Fruit fly (Drosophila melanogaster) whole organism, adult: Measurements from ENCODE around the gene CG12730.

Source experiments
- CG11617 ChIP-seq: fragments of 200-800 bp; sonication (Bioruptor generic); optimal IDR thresholded peaks from 2 replicates; lab custom pipeline; 2017; ENCODE audit warnings: mild to moderate bottlenecking, missing biosample characterization, missing genetic modification reagents, missing genetic modification characterization
- CG12768 ChIP-seq: fragments of 200-800 bp; sonication (Bioruptor generic); optimal IDR thresholded peaks from 2 replicates; lab custom pipeline; 2017; ENCODE audit warnings: missing biosample characterization, missing genetic modification characterization, mild to moderate bottlenecking, moderate library complexity, missing genetic modification reagents
- CG14711 ChIP-seq: fragments of 200-800 bp; sonication (Bioruptor generic); optimal IDR thresholded peaks from 2 replicates; lab custom pipeline; 2018; ENCODE audit warnings: missing biosample characterization, mild to moderate bottlenecking, missing genetic modification characterization, moderate library complexity
- CG1620 ChIP-seq: fragments of 200-800 bp; sonication (Bioruptor generic); optimal IDR thresholded peaks from 2 replicates; lab custom pipeline; 2016; ENCODE audit warnings: missing biosample characterization, missing genetic modification characterization
- CG33017 ChIP-seq: fragments of 200-800 bp; sonication (Bioruptor generic); optimal IDR thresholded peaks from 2 replicates; lab custom pipeline; 2018; ENCODE audit warnings: missing biosample characterization, mild to moderate bottlenecking, missing genetic modification characterization, moderate library complexity
- CG5204 ChIP-seq: fragments of 200-800 bp; sonication (Bioruptor generic); optimal IDR thresholded peaks from 2 replicates; lab custom pipeline; 2016; ENCODE audit warnings: missing biosample characterization, missing genetic modification characterization
- CG7045 ChIP-seq: fragments of 200-800 bp; sonication (Bioruptor generic); optimal IDR thresholded peaks from 2 replicates; lab custom pipeline; 2017; ENCODE audit warnings: missing biosample characterization, mild to moderate bottlenecking, missing genetic modification characterization
- CG7101 ChIP-seq: fragments of 200-800 bp; sonication (Bioruptor generic); optimal IDR thresholded peaks from 2 replicates; lab custom pipeline; 2018; ENCODE audit warnings: missing biosample characterization, mild to moderate bottlenecking, missing genetic modification characterization, moderate library complexity
- Clk ChIP-seq: fragments of 200-800 bp; sonication (Bioruptor generic); optimal IDR thresholded peaks from 2 replicates; lab custom pipeline; 2017; ENCODE audit warnings: missing biosample characterization, missing genetic modification characterization
- Crg-1 ChIP-seq: fragments of 200-800 bp; sonication (Bioruptor generic); optimal IDR thresholded peaks from 2 replicates; lab custom pipeline; 2016; ENCODE audit warnings: missing biosample characterization, missing genetic modification characterization
- Hr96 ChIP-seq: fragments of 200-800 bp; sonication (Bioruptor generic); optimal IDR thresholded peaks from 2 replicates; lab custom pipeline; 2016; ENCODE audit warnings: missing biosample characterization, missing genetic modification characterization
- Mnt ChIP-seq: fragments of 200-800 bp; sonication (Bioruptor generic); optimal IDR thresholded peaks from 2 replicates; lab custom pipeline; 2016; ENCODE audit warnings: missing biosample characterization, mild to moderate bottlenecking, missing genetic modification characterization
- bab1 ChIP-seq: fragments of 200-800 bp; sonication (Bioruptor generic); optimal IDR thresholded peaks from 3 replicates; lab custom pipeline; 2019; ENCODE audit warnings: missing biosample characterization, mild to moderate bottlenecking, missing genetic modification characterization, moderate library complexity
- cic ChIP-seq: fragments of 200-800 bp; sonication (Bioruptor generic); optimal IDR thresholded peaks from 2 replicates; lab custom pipeline; 2017; ENCODE audit warnings: missing biosample characterization, mild to moderate bottlenecking, missing genetic modification characterization, moderate library complexity
- cnc ChIP-seq, 2 experiments: fragments of >200 bp; optimal IDR thresholded peaks; 2 replicates each; lab custom pipeline; 2017
- kay ChIP-seq: fragments of 200-800 bp; sonication (Bioruptor generic); peaks from one replicate; lab custom pipeline; 2016; ENCODE audit warnings: missing biosample characterization, missing genetic modification characterization, borderline replicate concordance
- ovo ChIP-seq: fragments of 200-800 bp; sonication (Bioruptor generic); optimal IDR thresholded peaks from 2 replicates; lab custom pipeline; 2016; ENCODE audit warnings: missing biosample characterization, missing genetic modification characterization
- pad ChIP-seq: fragments of 200-800 bp; sonication (Bioruptor generic); optimal IDR thresholded peaks from 3 replicates; lab custom pipeline; 2017; ENCODE audit warnings: missing biosample characterization, missing genetic modification characterization, mild to moderate bottlenecking, moderate library complexity, missing genetic modification reagents
- tj ChIP-seq: fragments of 200-800 bp; sonication (Bioruptor generic); optimal IDR thresholded peaks from 3 replicates; lab custom pipeline; 2017; ENCODE audit warnings: missing biosample characterization, mild to moderate bottlenecking, missing genetic modification characterization, moderate library complexity
- toe ChIP-seq: fragments of 200-800 bp; sonication (Bioruptor generic); optimal IDR thresholded peaks from 2 replicates; lab custom pipeline; 2016; ENCODE audit warnings: missing biosample characterization, missing genetic modification characterization

The CG12730 gene

dm6 chrX:5515903-5516658, at the start of gene CG12730:
Gene CG12730 (plus strand): TSS chrX:5516608.
- TF ChIP-seq Mnt (no peak), Hr96 (peak; percentile 35), CG5204 (GFP tag; lab: Kevin White, UChicago) (no peak), toe (no peak), CG7045 (GFP tag; lab: Kevin White, UChicago) (no peak), CG14711 (tag; lab: Kevin White, UChicago) (no peak), CG11617 (GFP tag; lab: Kevin White, UChicago) (no peak), pad (GFP tag; lab: Kevin White, UChicago) (no peak), kay (GFP tag; lab: Kevin White, UChicago) (peak; percentile 67), Clk (GFP tag; lab: Kevin White, UChicago) (no peak)

DNA sequence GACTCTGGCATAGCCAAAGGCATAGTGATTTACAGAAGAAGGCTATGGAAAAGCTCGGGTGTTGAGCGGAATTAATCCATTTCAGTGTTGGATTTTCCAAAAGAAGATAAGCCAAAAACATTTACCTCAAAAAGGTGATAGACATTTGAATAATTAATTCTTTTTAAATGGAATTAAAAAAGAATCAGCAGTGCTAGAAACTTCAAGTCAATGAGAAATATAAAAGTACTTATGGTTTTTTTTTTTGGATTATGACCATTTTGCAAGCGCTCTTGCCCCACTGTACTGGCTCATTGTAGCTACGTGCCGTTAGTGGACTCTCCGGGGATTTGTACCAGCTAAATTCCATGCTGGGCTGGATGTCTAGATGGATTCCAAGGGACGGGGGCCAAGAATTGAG, 30.5 kb upstream of the CG12730 start:
- TF ChIP-seq CG1620 (no peak), bab1 (GFP tag; lab: Kevin White, UChicago) (no peak), Mnt (no peak), cic (GFP tag; lab: Kevin White, UChicago) (no peak), CG14711 (tag; lab: Kevin White, UChicago) (no peak), CG7101 (tag; lab: Kevin White, UChicago) (no peak), CG33017 (tag; lab: Kevin White, UChicago) (no peak), tj (GFP tag; lab: Kevin White, UChicago) (no peak)

DNA sequence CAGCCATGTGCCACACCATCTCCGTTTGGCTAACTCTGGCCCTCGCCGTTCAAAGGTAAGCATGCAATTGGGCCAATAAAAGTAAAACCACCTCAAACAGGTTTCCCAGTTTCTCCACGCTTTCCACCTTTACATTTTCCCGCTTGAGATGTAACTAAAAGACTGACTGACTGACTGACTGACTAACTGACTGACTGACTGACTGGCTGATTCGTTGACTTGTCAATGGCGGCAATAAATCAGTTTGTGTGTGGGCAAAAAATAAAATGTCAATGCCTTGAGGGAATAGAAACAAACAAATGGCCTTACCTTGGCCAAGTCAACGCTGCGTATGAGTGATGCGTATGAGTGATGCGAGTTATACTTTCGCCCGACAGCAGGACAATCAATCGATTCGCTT, 29.0 kb upstream of the CG12730 start:
- TF ChIP-seq Clk (GFP tag; lab: Kevin White, UChicago) = no peak
- no peak for TF ChIP-seq CG33017 (tag; lab: Kevin White, UChicago)
- TF ChIP-seq CG5204 (GFP tag; lab: Kevin White, UChicago) = no peak
- no peak for TF ChIP-seq cnc (optimal IDR thresholded peaks at IDR 0.05; lab: Kevin White, UChicago)

dm6 chrX:5495901-5496300, 20.5 kb upstream of the CG12730 start, which contains the start of gene frma:
Gene frma (minus strand): TSS chrX:5496052.
- peak; percentile 12 for TF ChIP-seq Mnt
- TF ChIP-seq CG1620 = no peak

DNA sequence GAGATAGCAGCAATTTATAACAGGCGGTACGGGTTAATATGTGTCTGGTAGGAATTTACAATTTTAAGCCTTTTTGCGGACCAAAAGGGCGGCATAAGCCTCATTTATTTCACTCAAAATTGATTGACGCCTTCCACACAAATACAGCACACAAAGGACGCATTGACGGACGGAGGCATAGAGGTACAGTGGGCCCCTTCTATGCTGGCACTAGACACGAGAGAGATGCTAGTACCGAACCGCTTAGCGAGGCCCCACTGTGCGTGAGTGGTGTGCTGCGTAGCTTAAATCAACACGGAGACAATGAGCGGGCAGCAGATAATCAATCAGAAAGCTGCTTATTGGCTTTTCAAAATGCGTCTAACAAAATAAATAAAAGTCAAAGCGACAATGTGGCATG, 19.7 kb upstream of the CG12730 start:
- TF ChIP-seq CG11617 (GFP tag; lab: Kevin White, UChicago) = no peak
- no peak for TF ChIP-seq Clk (GFP tag; lab: Kevin White, UChicago)
- TF ChIP-seq ovo (GFP tag; lab: Kevin White, UChicago) = no peak
- no peak for TF ChIP-seq bab1 (GFP tag; lab: Kevin White, UChicago)
- no peak for TF ChIP-seq cnc (optimal IDR thresholded peaks at IDR 0.05; lab: Kevin White, UChicago)
- no peak for TF ChIP-seq CG12768 (GFP tag; lab: Kevin White, UChicago)
- no peak for TF ChIP-seq tj (GFP tag; lab: Kevin White, UChicago)
- TF ChIP-seq Crg-1 (GFP tag; lab: Kevin White, UChicago) = no peak
- no peak for TF ChIP-seq CG5204 (GFP tag; lab: Kevin White, UChicago)
- no peak for TF ChIP-seq CG7045 (GFP tag; lab: Kevin White, UChicago)
- TF ChIP-seq CG7101 (tag; lab: Kevin White, UChicago) = no peak
- TF ChIP-seq kay (GFP tag; lab: Kevin White, UChicago) = no peak
- no peak for TF ChIP-seq pad (GFP tag; lab: Kevin White, UChicago)
- TF ChIP-seq toe = no peak

dm6 chrX:5501129-5501528, 15.3 kb upstream of the CG12730 start, which contains the start of the genes CG32762 and CG4151:
Gene CG32762 (minus strand): TSS chrX:5501229.
Gene CG4151 (plus strand): TSS chrX:5501476.
- TF ChIP-seq tj (GFP tag; lab: Kevin White, UChicago) (no peak), CG5204 (GFP tag; lab: Kevin White, UChicago) (no peak), cic (GFP tag; lab: Kevin White, UChicago) (no peak), Hr96 (no peak), CG33017 (tag; lab: Kevin White, UChicago) (no peak), CG12768 (GFP tag; lab: Kevin White, UChicago) (no peak), pad (GFP tag; lab: Kevin White, UChicago) (no peak), ovo (GFP tag; lab: Kevin White, UChicago) (no peak), CG1620 (no peak), kay (GFP tag; lab: Kevin White, UChicago) (no peak), Clk (GFP tag; lab: Kevin White, UChicago) (no peak), CG7101 (tag; lab: Kevin White, UChicago) (no peak), CG7045 (GFP tag; lab: Kevin White, UChicago) (no peak)

DNA sequence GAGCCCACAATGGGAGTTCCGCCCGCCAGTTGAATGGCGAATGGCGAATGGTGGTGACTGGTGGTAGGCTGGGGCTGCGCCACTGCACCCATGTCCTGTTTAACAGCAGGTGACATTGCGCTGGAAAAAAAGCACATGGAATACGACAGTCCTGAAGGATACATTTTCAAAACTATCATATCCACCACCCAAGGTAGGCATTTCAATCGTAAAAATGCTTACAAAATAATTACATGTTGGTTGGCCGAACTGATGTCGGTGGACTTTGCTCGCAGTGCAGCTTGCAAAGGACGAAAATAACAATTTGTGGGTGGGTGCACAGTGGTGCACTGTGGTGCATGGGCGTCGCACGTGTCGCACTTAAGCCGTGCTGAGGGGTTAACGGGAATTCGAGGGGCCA, 12.5 kb upstream of the CG12730 start:
- no peak for TF ChIP-seq cic (GFP tag; lab: Kevin White, UChicago)
- no peak for TF ChIP-seq CG33017 (tag; lab: Kevin White, UChicago)
- no peak for TF ChIP-seq tj (GFP tag; lab: Kevin White, UChicago)
- TF ChIP-seq Mnt = no peak
- TF ChIP-seq CG12768 (GFP tag; lab: Kevin White, UChicago) = no peak
- TF ChIP-seq CG11617 (GFP tag; lab: Kevin White, UChicago) = no peak
- TF ChIP-seq Hr96 = no peak
- no peak for TF ChIP-seq CG5204 (GFP tag; lab: Kevin White, UChicago)
- no peak for TF ChIP-seq CG14711 (tag; lab: Kevin White, UChicago)
- TF ChIP-seq kay (GFP tag; lab: Kevin White, UChicago) = no peak
- TF ChIP-seq CG7101 (tag; lab: Kevin White, UChicago) = no peak
- TF ChIP-seq Clk (GFP tag; lab: Kevin White, UChicago) = no peak
- TF ChIP-seq CG7045 (GFP tag; lab: Kevin White, UChicago) = no peak
- no peak for TF ChIP-seq cnc (optimal IDR thresholded peaks at IDR 0.05; lab: Kevin White, UChicago)
- TF ChIP-seq toe = no peak
- TF ChIP-seq CG1620 = no peak
- no peak for TF ChIP-seq ovo (GFP tag; lab: Kevin White, UChicago)
- no peak for TF ChIP-seq Crg-1 (GFP tag; lab: Kevin White, UChicago)
